Worm (Caenorhabditis elegans) whole organism, L4 larva: ENCODE data around the gene F17C11.11.

Source experiments
- F26F4.8 ChIP-seq: fragments of 200-800 bp; sonication (Bioruptor generic); conservative IDR thresholded peaks from 2 replicates; pipeline ENCODE4 v1.3.6; 2022; ENCODE audit warnings: missing genetic modification characterization, missing compliant biosample characterization
- F37D6.2 ChIP-seq: sonication (generic microtip); optimal IDR thresholded peaks from 2 replicates; lab custom pipeline; 2016; ENCODE audit warnings: mild to moderate bottlenecking, missing genetic modification characterization, missing compliant biosample characterization
- R02D3.7 ChIP-seq: fragments of 150-350 bp; sonication (generic microtip); optimal IDR thresholded peaks from 3 replicates; lab custom pipeline; 2014; ENCODE audit warnings: missing biosample characterization, missing genetic modification characterization
- T20F7.1 ChIP-seq: fragments of 200-800 bp; sonication (Bioruptor generic); optimal IDR thresholded peaks from 2 replicates; lab custom pipeline; 2018; ENCODE audit warnings: mild to moderate bottlenecking, missing genetic modification characterization, missing compliant biosample characterization
- T26A8.4 ChIP-seq: fragments of 200-800 bp; sonication (Bioruptor generic); IDR thresholded peaks from 2 replicates; pipeline ENCODE4 v1.3.6; 2022; ENCODE audit warnings: missing genetic modification characterization, missing compliant biosample characterization
- Y5F2A.4 ChIP-seq: fragments of 200-800 bp; sonication (Bioruptor generic); optimal IDR thresholded peaks from 2 replicates; lab custom pipeline; 2018; ENCODE audit warnings: mild to moderate bottlenecking, missing genetic modification characterization, missing compliant biosample characterization
- ZK337.2 ChIP-seq: fragments of 200-800 bp; sonication (Bioruptor generic); IDR thresholded peaks from 2 replicates; pipeline ENCODE4 v1.3.6; 2022; ENCODE audit warnings: missing genetic modification reagents, missing genetic modification characterization, missing compliant biosample characterization
- aha-1 ChIP-seq: fragments of 150-350 bp; peaks from one replicate; lab custom pipeline; 2014; ENCODE audit warnings: missing biosample characterization, missing genetic modification characterization
- aly-2 ChIP-seq: sonication (generic microtip); optimal IDR thresholded peaks from 2 replicates; lab custom pipeline; 2018; ENCODE audit warnings: missing biosample characterization, missing genetic modification characterization
- attf-4 ChIP-seq: sonication (generic microtip); optimal IDR thresholded peaks from 3 replicates; lab custom pipeline; 2017; ENCODE audit warnings: missing biosample characterization, missing genetic modification characterization
- ceh-32 ChIP-seq: sonication (generic microtip); optimal IDR thresholded peaks from 2 replicates; lab custom pipeline; 2016; ENCODE audit warnings: mild to moderate bottlenecking, missing genetic modification characterization, missing compliant biosample characterization; ENCODE audit not compliant: poor library complexity
- ceh-62 ChIP-seq: sonication (generic microtip); optimal IDR thresholded peaks from 2 replicates; lab custom pipeline; 2017; ENCODE audit warnings: missing biosample characterization, missing genetic modification characterization
- cey-2 ChIP-seq: sonication (generic microtip); optimal IDR thresholded peaks from 3 replicates; lab custom pipeline; 2017; ENCODE audit warnings: missing genetic modification characterization, mild to moderate bottlenecking, missing compliant biosample characterization, antibody characterized with exemption, borderline replicate concordance; ENCODE audit not compliant: insufficient read depth
- daf-16 ChIP-seq, 3 experiments: sonication (generic microtip); optimal IDR thresholded peaks; 2 replicates each; lab custom pipeline; 2016 to 2017; ENCODE audit warnings: missing genetic modification characterization in 3 of 3, missing genetic modification reagents in 3 of 3, mild to moderate bottlenecking in 2 of 3, missing compliant biosample characterization in 2 of 3, missing biosample characterization in 1 of 3, moderate library complexity in 1 of 3
- daf-8 ChIP-seq: fragments of 200-800 bp; sonication (Bioruptor generic); IDR thresholded peaks from 2 replicates; pipeline ENCODE4 v1.3.6; 2022; ENCODE audit warnings: missing genetic modification characterization, missing compliant biosample characterization
- dmd-6 ChIP-seq: fragments of 200-800 bp; sonication (Bioruptor generic); IDR thresholded peaks from 2 replicates; pipeline ENCODE4 v1.3.6; 2022; ENCODE audit warnings: missing genetic modification reagents, missing genetic modification characterization, missing compliant biosample characterization
- dmd-9 ChIP-seq: fragments of 200-800 bp; sonication (Bioruptor generic); IDR thresholded peaks from 2 replicates; pipeline ENCODE4 v1.3.6; 2022; ENCODE audit warnings: missing genetic modification reagents, missing genetic modification characterization, missing compliant biosample characterization
- dve-1 ChIP-seq: sonication (generic microtip); optimal IDR thresholded peaks from 2 replicates; lab custom pipeline; 2017; ENCODE audit warnings: antibody characterized with exemption, mild to moderate bottlenecking, missing genetic modification characterization, missing compliant biosample characterization; ENCODE audit not compliant: insufficient read depth
- gei-8 ChIP-seq: fragments of 200-800 bp; sonication (Bioruptor generic); optimal IDR thresholded peaks from 2 replicates; lab custom pipeline; 2018; ENCODE audit warnings: mild to moderate bottlenecking, missing genetic modification characterization, missing compliant biosample characterization
- hif-1 ChIP-seq, 2 experiments: sonication (generic microtip); optimal IDR thresholded peaks; 2 replicates each; lab custom pipeline; 2016 to 2017; ENCODE audit warnings: missing compliant biosample characterization in 2 of 2, missing genetic modification characterization in 2 of 2, missing genetic modification reagents in 2 of 2, missing genotype in 2 of 2, mild to moderate bottlenecking in 1 of 2
- hlh-11 ChIP-seq: fragments of 200-800 bp; sonication (Bioruptor generic); optimal IDR thresholded peaks from 2 replicates; lab custom pipeline; 2018; ENCODE audit warnings: mild to moderate bottlenecking, missing genetic modification characterization, missing compliant biosample characterization
- hmg-1.1 ChIP-seq: fragments of 200-800 bp; sonication (Bioruptor generic); IDR thresholded peaks from 2 replicates; pipeline ENCODE4 v1.3.6; 2022; ENCODE audit warnings: missing genetic modification reagents, missing genetic modification characterization, missing compliant biosample characterization
- lin-13 ChIP-seq: fragments of 150-350 bp; optimal IDR thresholded peaks from 2 replicates; lab custom pipeline; 2014; ENCODE audit warnings: missing biosample characterization, missing genetic modification reagents, missing genetic modification characterization
- lin-38 ChIP-seq: fragments of 200-800 bp; sonication (Bioruptor generic); IDR thresholded peaks from 2 replicates; pipeline ENCODE4 v1.3.6; 2022; ENCODE audit warnings: missing genetic modification reagents, missing genetic modification characterization, missing compliant biosample characterization
- lin-39 ChIP-seq: fragments of 150-350 bp; optimal IDR thresholded peaks from 2 replicates; lab custom pipeline; 2014; ENCODE audit warnings: missing biosample characterization, missing genetic modification reagents, missing genetic modification characterization
- lir-3 ChIP-seq: sonication (generic microtip); optimal IDR thresholded peaks from 2 replicates; lab custom pipeline; 2016; ENCODE audit warnings: mild to moderate bottlenecking, missing genetic modification characterization, missing compliant biosample characterization
- mep-1 ChIP-seq: fragments of 150-350 bp; sonication (generic microtip); optimal IDR thresholded peaks from 3 replicates; lab custom pipeline; 2014; ENCODE audit warnings: missing biosample characterization, missing genetic modification characterization
- mes-2 ChIP-seq: sonication (generic microtip); optimal IDR thresholded peaks from 2 replicates; lab custom pipeline; 2016; ENCODE audit warnings: missing genotype, mild to moderate bottlenecking, missing genetic modification characterization, missing compliant biosample characterization; ENCODE audit not compliant: poor library complexity, severe bottlenecking
- mxl-3 ChIP-seq: fragments of 200-800 bp; sonication (Bioruptor generic); optimal IDR thresholded peaks from 2 replicates; lab custom pipeline; 2018; ENCODE audit warnings: mild to moderate bottlenecking, missing genetic modification characterization, missing compliant biosample characterization
- nhr-10 ChIP-seq: fragments of 150-350 bp; optimal IDR thresholded peaks from 2 replicates; lab custom pipeline; 2014; ENCODE audit warnings: missing biosample characterization, missing genetic modification characterization
- nhr-102 ChIP-seq: sonication (generic microtip); optimal IDR thresholded peaks from 2 replicates; lab custom pipeline; 2016; ENCODE audit warnings: mild to moderate bottlenecking, missing genetic modification characterization, moderate library complexity, missing compliant biosample characterization
- nhr-28 ChIP-seq: fragments of 150-350 bp; optimal IDR thresholded peaks from 2 replicates; lab custom pipeline; 2014; ENCODE audit warnings: missing biosample characterization, missing genetic modification characterization
- nhr-41 ChIP-seq: fragments of 200-800 bp; sonication (Bioruptor generic); IDR thresholded peaks from 2 replicates; pipeline ENCODE4 v1.3.6; 2022; ENCODE audit warnings: missing genetic modification reagents, missing genetic modification characterization, missing compliant biosample characterization
- nhr-48 ChIP-seq: sonication (generic microtip); optimal IDR thresholded peaks from 2 replicates; lab custom pipeline; 2016; ENCODE audit warnings: mild to moderate bottlenecking, missing genetic modification characterization, missing compliant biosample characterization
- nhr-6 ChIP-seq: fragments of 150-350 bp; optimal IDR thresholded peaks from 2 replicates; lab custom pipeline; 2014; ENCODE audit warnings: missing biosample characterization, missing genetic modification characterization
- nhr-77 ChIP-seq: fragments of 150-350 bp; optimal IDR thresholded peaks from 2 replicates; lab custom pipeline; 2014; ENCODE audit warnings: missing biosample characterization, missing genetic modification characterization
- pha-4 ChIP-seq, 2 experiments: fragments of 150-350 bp in 1 of 2; fragments of 200-800 bp in 1 of 2; sonication (Bioruptor generic) in 1 of 2; IDR thresholded peaks in 1 of 2; optimal IDR thresholded peaks in 1 of 2; 2 replicates each; pipeline versions ENCODE4 v1.3.6 to Lab custom; 2014 to 2022; ENCODE audit warnings: missing genetic modification characterization in 2 of 2, missing genetic modification reagents in 2 of 2, missing biosample characterization in 1 of 2, missing compliant biosample characterization in 1 of 2
- php-3 ChIP-seq: fragments of 200-800 bp; sonication (Bioruptor generic); IDR thresholded peaks from 2 replicates; pipeline ENCODE4 v1.3.6; 2022; ENCODE audit warnings: missing genetic modification reagents, missing genetic modification characterization, missing compliant biosample characterization
- pqm-1 ChIP-seq: sonication (generic microtip); optimal IDR thresholded peaks from 2 replicates; lab custom pipeline; 2017; ENCODE audit warnings: missing biosample characterization, missing genetic modification characterization
- sdz-12 ChIP-seq: fragments of 200-800 bp; sonication (Bioruptor generic); optimal IDR thresholded peaks from 2 replicates; lab custom pipeline; 2018; ENCODE audit warnings: mild to moderate bottlenecking, missing genetic modification characterization, missing compliant biosample characterization
- snpc-1.2 ChIP-seq: fragments of 200-800 bp; sonication (Bioruptor generic); IDR thresholded peaks from 2 replicates; pipeline ENCODE4 v1.3.6; 2022; ENCODE audit warnings: missing genetic modification reagents, missing genetic modification characterization, missing compliant biosample characterization
- tra-1 ChIP-seq: fragments of 200-800 bp; sonication (Bioruptor generic); IDR thresholded peaks from 2 replicates; pipeline ENCODE4 v1.3.6; 2022; ENCODE audit warnings: missing genetic modification reagents, missing genetic modification characterization, missing compliant biosample characterization
- zfp-2 ChIP-seq: sonication (generic microtip); optimal IDR thresholded peaks from 2 replicates; lab custom pipeline; 2016; ENCODE audit warnings: mild to moderate bottlenecking, missing genetic modification characterization, missing compliant biosample characterization
- ztf-11 ChIP-seq: fragments of 150-350 bp; optimal IDR thresholded peaks from 2 replicates; lab custom pipeline; 2014; ENCODE audit warnings: missing biosample characterization, missing genetic modification characterization

The F17C11.11 gene

DNA sequence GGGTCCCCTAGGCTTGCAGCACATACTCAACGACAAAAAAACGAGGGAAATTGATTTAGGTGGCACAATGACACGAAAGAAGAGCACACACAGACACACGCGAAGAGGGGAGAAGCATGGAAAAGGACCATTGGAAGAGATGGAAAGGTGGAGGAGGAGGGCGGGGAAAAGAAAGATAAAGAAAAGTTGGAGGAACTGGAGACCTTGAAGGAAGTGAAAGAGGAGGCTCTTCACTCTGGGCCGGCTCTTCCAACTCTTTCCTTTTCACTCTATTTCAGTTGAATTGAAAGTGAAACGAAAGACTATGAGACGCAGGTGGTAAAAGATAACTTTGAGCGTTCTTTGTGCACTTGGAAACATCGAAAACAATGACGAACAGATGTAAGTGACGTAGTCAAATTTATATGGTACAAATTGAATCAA is 22.8 kb upstream of the F17C11.11 start (continued):
- no peak for TF ChIP-seq ZK337.2 (GFP tag; lab: Robert Waterston, UW)
- no peak for TF ChIP-seq cey-2 (tag; lab: Kevin White, UChicago)
- TF ChIP-seq nhr-77 (tag; lab: Kevin White, UChicago) = no peak
- peak; percentile 7 for TF ChIP-seq mes-2 (tag; lab: Kevin White, UChicago)
- 0 out of 2 replicates have a peak, but pooled peaks have one; percentile 32 for TF ChIP-seq nhr-41 (GFP tag; lab: Robert Waterston, UW)
- TF ChIP-seq tra-1 = no peak; the same call in none of the 2 replicates
- TF ChIP-seq hif-1 (tag; optimal IDR thresholded peaks at IDR 0.05; lab: Kevin White, UChicago) = peak in 1 of 2 experiments; percentile 66
- no peak for TF ChIP-seq gei-8 (GFP tag; lab: Kevin White, UChicago)
- no peak for TF ChIP-seq nhr-10 (tag; lab: Kevin White, UChicago)
- TF ChIP-seq dmd-9 (GFP tag; lab: Robert Waterston, UW) = no peak
- TF ChIP-seq lin-38 = peak; percentile 60
- TF ChIP-seq daf-16 (GFP tag; optimal IDR thresholded peaks at IDR 0.05; lab: Kevin White, UChicago) = peak in 1 of 2 experiments; percentile 87
- TF ChIP-seq daf-16 (tag; optimal IDR thresholded peaks at IDR 0.05; lab: Kevin White, UChicago) = peak; percentile 53
- TF ChIP-seq Y5F2A.4 (GFP tag; lab: Kevin White, UChicago) = no peak
- TF ChIP-seq aha-1 (tag; lab: Kevin White, UChicago) = no peak
- TF ChIP-seq hmg-1.1 = peak; percentile 64; the same call in 1 of the 2 replicates
- TF ChIP-seq dve-1 = peak; percentile 52

DNA sequence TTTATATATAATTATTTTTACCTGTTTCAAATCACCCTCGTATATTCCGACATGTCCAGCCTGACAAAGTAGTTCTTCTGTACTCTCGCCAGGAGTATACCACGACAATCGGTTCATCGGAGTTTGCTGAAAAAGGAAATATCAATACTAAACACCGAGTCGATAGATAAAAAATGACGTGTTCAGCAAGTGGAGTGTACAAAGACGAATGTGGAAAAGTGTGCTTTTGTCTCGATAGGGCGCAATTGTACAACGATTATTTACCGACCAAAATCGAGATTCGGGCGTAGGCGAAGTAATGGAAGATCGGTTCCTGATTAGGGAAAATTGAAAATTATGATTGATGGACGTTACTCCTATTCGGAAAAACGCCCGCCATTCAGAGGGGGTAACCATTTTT is 21.9 kb upstream of the F17C11.11 start, which contains the start of gene vps-36:
Gene vps-36 (minus strand): TSS at position 126 of the 400 bp plus-strand sequence.
- TF ChIP-seq lin-39 = no peak
- no peak for TF ChIP-seq daf-16 (GFP tag; optimal IDR thresholded peaks at IDR 0.05; lab: Kevin White, UChicago)
- TF ChIP-seq daf-16 (tag; optimal IDR thresholded peaks at IDR 0.05; lab: Kevin White, UChicago) = peak; percentile 64
- TF ChIP-seq lin-13 = peak; percentile 39
- TF ChIP-seq nhr-77 (tag; lab: Kevin White, UChicago) = peak; percentile 14
- peak; percentile 57 for TF ChIP-seq pqm-1 (tag; lab: Kevin White, UChicago)
- peak; percentile 31 for TF ChIP-seq mep-1 (tag; lab: Kevin White, UChicago)
- no peak for TF ChIP-seq F26F4.8
- TF ChIP-seq dve-1 = peak; percentile 29
- TF ChIP-seq pha-4 (GFP tag; IDR thresholded peaks at IDR 0.05; lab: Robert Waterston, UW) = no peak
- TF ChIP-seq pha-4 (tag; optimal IDR thresholded peaks at IDR 0.05; lab: Kevin White, UChicago) = peak; percentile 27
- no peak for TF ChIP-seq dmd-9 (GFP tag; lab: Robert Waterston, UW)
- peak; percentile 96 for TF ChIP-seq nhr-28 (tag; lab: Kevin White, UChicago)
- no peak for TF ChIP-seq attf-4
- no peak for TF ChIP-seq ceh-32
- TF ChIP-seq mxl-3 = peak; percentile 9
- TF ChIP-seq R02D3.7 (tag; lab: Kevin White, UChicago) = no peak
- peak; percentile 77 for TF ChIP-seq dmd-6 (GFP tag; lab: Robert Waterston, UW)
- TF ChIP-seq hlh-11 (tag; lab: Kevin White, UChicago) = peak; percentile 59
- TF ChIP-seq T20F7.1 (GFP tag; lab: Kevin White, UChicago) = peak; percentile 36
- TF ChIP-seq mes-2 (tag; lab: Kevin White, UChicago) = peak; percentile 55
- TF ChIP-seq lin-38 = peak; percentile 37

ce11 chrV:10958322-10958900 is 19.8 kb upstream of the F17C11.11 start, which contains the start of gene pigt-1:
Gene pigt-1 (minus strand): TSS chrV:10958821.
- TF ChIP-seq lir-3 = no peak
- no peak for TF ChIP-seq F37D6.2 (tag; lab: Kevin White, UChicago)
- no peak for TF ChIP-seq ceh-62 (tag; lab: Kevin White, UChicago)
- peak; percentile 34; the same call in 1 of the 2 replicates for TF ChIP-seq lin-38
- TF ChIP-seq nhr-102 = peak; percentile 15
- no peak for TF ChIP-seq snpc-1.2 (GFP tag; lab: Robert Waterston, UW)
- no peak for TF ChIP-seq sdz-12 (GFP tag; lab: Kevin White, UChicago)
- peak; percentile 5 for TF ChIP-seq hlh-11 (tag; lab: Kevin White, UChicago)
- TF ChIP-seq daf-16 (GFP tag; optimal IDR thresholded peaks at IDR 0.05; lab: Kevin White, UChicago) = peak; percentile 5 to 8
- TF ChIP-seq daf-16 (tag; optimal IDR thresholded peaks at IDR 0.05; lab: Kevin White, UChicago) = peak; percentile 63
- TF ChIP-seq php-3 (GFP tag; lab: Robert Waterston, UW) = no peak
- no peak for TF ChIP-seq R02D3.7 (tag; lab: Kevin White, UChicago)
- no peak for TF ChIP-seq F26F4.8
- TF ChIP-seq nhr-48 (tag; lab: Kevin White, UChicago) = no peak
- TF ChIP-seq zfp-2 (tag; lab: Kevin White, UChicago) = no peak
- TF ChIP-seq tra-1 = no peak
- no peak for TF ChIP-seq ztf-11 (tag; lab: Kevin White, UChicago)
- TF ChIP-seq aha-1 (tag; lab: Kevin White, UChicago) = no peak
- no peak for TF ChIP-seq nhr-41 (GFP tag; lab: Robert Waterston, UW)
- TF ChIP-seq daf-8 (GFP tag; lab: Robert Waterston, UW) = no peak
- no peak for TF ChIP-seq aly-2 (tag; lab: Kevin White, UChicago)
- no peak for TF ChIP-seq Y5F2A.4 (GFP tag; lab: Kevin White, UChicago)
- peak; percentile 42; the same call in 1 of the 2 replicates for TF ChIP-seq T26A8.4 (GFP tag; lab: Robert Waterston, UW)
- no peak for TF ChIP-seq nhr-6 (tag; lab: Kevin White, UChicago)
